Fruit fly (Drosophila melanogaster): Measurements from ENCODE around the gene Nmd3.

Gene Nmd3

dm6 chrX:2158668-2159163 is 25.8 kb downstream of the Nmd3 start, which contains the start of gene wapl (continued):
- peak; percentile 52 for TF ChIP-seq MBD-R2 (GFP tag; IDR thresholded peaks at IDR 0.05)
- peak; percentile 93 for TF ChIP-seq ato (GFP tag; IDR thresholded peaks at IDR 0.05; ENCODE audit: partially characterized antibody)
- no peak for TF ChIP-seq CG6654 (GFP tag; optimal IDR thresholded peaks at IDR 0.05)
- peak; percentile 14 for TF ChIP-seq CG17829 (tag; optimal IDR thresholded peaks at IDR 0.05)
- peak; percentile 54 for TF ChIP-seq slbo (GFP tag; IDR thresholded peaks at IDR 0.05)
- peak; percentile 87 for TF ChIP-seq CG14860 (GFP tag; IDR thresholded peaks at IDR 0.05; ENCODE audit: partially characterized antibody)
- TF ChIP-seq CG2199 (GFP tag; IDR thresholded peaks at IDR 0.05), result no peak
- TF ChIP-seq CG30403 (GFP tag; optimal IDR thresholded peaks at IDR 0.05), result peak; percentile 13
- no peak for TF ChIP-seq cato (GFP tag; optimal IDR thresholded peaks at IDR 0.05; ENCODE audit: borderline replicate concordance)
- TF ChIP-seq CG6683 (GFP tag; optimal IDR thresholded peaks at IDR 0.05), result no peak
- no peak for TF ChIP-seq Aef1 (GFP tag; IDR thresholded peaks at IDR 0.05)
- TF ChIP-seq mam (GFP tag; optimal IDR thresholded peaks at IDR 0.05), result peak; percentile 24
- peak; percentile 58 for TF ChIP-seq CG3995 (GFP tag; optimal IDR thresholded peaks at IDR 0.05)
- TF ChIP-seq tll (GFP tag; optimal IDR thresholded peaks at IDR 0.05), result no peak
- peak; percentile 5 for TF ChIP-seq CG2202 (tag; optimal IDR thresholded peaks at IDR 0.05)
- no peak for TF ChIP-seq CG16815 (GFP tag; optimal IDR thresholded peaks at IDR 0.05)
- no peak for TF ChIP-seq CG7372 (GFP tag; IDR thresholded peaks at IDR 0.05)
- TF ChIP-seq CG12155 (GFP tag; optimal IDR thresholded peaks at IDR 0.05), result peak; percentile 12
- TF ChIP-seq chif (GFP tag; optimal IDR thresholded peaks at IDR 0.05), result peak in 1 of 2 experiments; percentile 17
- TF ChIP-seq Optix (GFP tag; IDR thresholded peaks at IDR 0.05), result no peak
- TF ChIP-seq ap (GFP tag; IDR thresholded peaks at IDR 0.05), result no peak
- peak; percentile 37 for TF ChIP-seq CHES-1-like (GFP tag; optimal IDR thresholded peaks at IDR 0.05)
- no peak for TF ChIP-seq eyg (GFP tag; optimal IDR thresholded peaks at IDR 0.05)
- TF ChIP-seq CG6254 (GFP tag; optimal IDR thresholded peaks at IDR 0.05), result no peak
- peak; percentile 51 for TF ChIP-seq CG15479 (GFP tag; optimal IDR thresholded peaks at IDR 0.05)
- peak; percentile 0 for TF ChIP-seq CG9609 (GFP tag; optimal IDR thresholded peaks at IDR 0.05)
- TF ChIP-seq CG12071 (GFP tag; optimal IDR thresholded peaks at IDR 0.05), result no peak
- TF ChIP-seq Meics (GFP tag; optimal IDR thresholded peaks at IDR 0.05), result no peak
- peak; percentile 48 for TF ChIP-seq gcm2 (GFP tag; optimal IDR thresholded peaks at IDR 0.05)
- no peak for TF ChIP-seq h (optimal IDR thresholded peaks at IDR 0.05)
- TF ChIP-seq crp (GFP tag; optimal IDR thresholded peaks at IDR 0.05), result peak in 1 of 2 experiments; percentile 40
- TF ChIP-seq hb (GFP tag; IDR thresholded peaks at IDR 0.05; ENCODE audit: partially characterized antibody), result peak; percentile 93
- no peak for TF ChIP-seq Abd-B (GFP tag; optimal IDR thresholded peaks at IDR 0.05)
- no peak for TF ChIP-seq CG14441 (GFP tag; IDR thresholded peaks at IDR 0.05)
- TF ChIP-seq tin (GFP tag; optimal IDR thresholded peaks at IDR 0.05), result peak; percentile 8
- no peak for TF ChIP-seq maf-S (GFP tag; optimal IDR thresholded peaks at IDR 0.05)
- TF ChIP-seq gcm (GFP tag; optimal IDR thresholded peaks at IDR 0.05), result no peak
- no peak for TF ChIP-seq gt (GFP tag; IDR thresholded peaks at IDR 0.05)
- TF ChIP-seq CG17912 (GFP tag; optimal IDR thresholded peaks at IDR 0.05), result no peak
- peak; percentile 46 for TF ChIP-seq Xbp1 (GFP tag; optimal IDR thresholded peaks at IDR 0.05)
- TF ChIP-seq Mes4 (GFP tag; optimal IDR thresholded peaks at IDR 0.05), result no peak
- no peak for TF ChIP-seq Dfd (GFP tag; optimal IDR thresholded peaks at IDR 0.05)
- TF ChIP-seq Trl (optimal IDR thresholded peaks at IDR 0.05), result no peak
- TF ChIP-seq Trl (GFP tag; optimal IDR thresholded peaks at IDR 0.05), result peak; percentile 22
- TF ChIP-seq jumu (GFP tag; optimal IDR thresholded peaks at IDR 0.05), result peak; percentile 25
- TF ChIP-seq CG42726 (GFP tag; IDR thresholded peaks at IDR 0.05; ENCODE audit: partially characterized antibody), result peak; percentile 94
- peak; percentile 45 for TF ChIP-seq repo (GFP tag; optimal IDR thresholded peaks at IDR 0.05)
- no peak for TF ChIP-seq corto (GFP tag; optimal IDR thresholded peaks at IDR 0.05)
- TF ChIP-seq pita (GFP tag; optimal IDR thresholded peaks at IDR 0.05), result no peak
- no peak for TF ChIP-seq Sry-β (GFP tag; optimal IDR thresholded peaks at IDR 0.05)
- TF ChIP-seq Bdp1 (GFP tag; optimal IDR thresholded peaks at IDR 0.05), result no peak

All from whole organism, embryonic.